Worm (Caenorhabditis elegans) whole organism, L4/young adult: Measurements from ENCODE around the gene ZK666.12.
A peak's percentile ranks its signal among the peaks of the same experiment; 100 is the strongest.

Source experiments
- W03F9.2 ChIP-seq: fragments of 150-350 bp; optimal IDR thresholded peaks from 2 replicates; lab custom pipeline; 2014; ENCODE audit warnings: missing biosample characterization, missing genetic modification characterization
- dao-5 ChIP-seq: sonication (generic microtip); optimal IDR thresholded peaks from 2 replicates; lab custom pipeline; 2016; ENCODE audit warnings: missing genotype, missing genetic modification characterization, moderate library complexity, missing compliant biosample characterization
- him-1 ChIP-seq: sonication (generic microtip); optimal IDR thresholded peaks from 2 replicates; lab custom pipeline; 2016; ENCODE audit warnings: missing genotype, missing genetic modification reagents, missing genetic modification characterization, missing compliant biosample characterization

Gene ZK666.12

ce11 chrII:10495912-10496311 lies at the start of gene ZK666.12:
TSS of gene ZK666.12 (plus strand) at chrII:10496212.
- TF ChIP-seq W03F9.2 (no peak), dao-5 (tag; lab: Kevin White, UChicago) (no peak), him-1 (tag; lab: Kevin White, UChicago) (no peak)

ce11 chrII:10446300-10446699 lies 49.7 kb upstream of the ZK666.12 start:
- TF ChIP-seq W03F9.2 (peak; percentile 13), dao-5 (tag; lab: Kevin White, UChicago) (no peak)

ce11 chrII:10446814-10447213 lies 49.2 kb upstream of the ZK666.12 start:
- TF ChIP-seq him-1 (tag; lab: Kevin White, UChicago) (no peak), W03F9.2 (no peak), dao-5 (tag; lab: Kevin White, UChicago) (no peak)

ce11 chrII:10447348-10448316 lies 48.4 kb upstream of the ZK666.12 start, which contains the start of gene ZK673.2:
TSS of gene ZK673.2 (plus strand) at chrII:10448266.
- TF ChIP-seq W03F9.2 (no peak), dao-5 (tag; lab: Kevin White, UChicago) (no peak), him-1 (tag; lab: Kevin White, UChicago) (no peak)

ce11 chrII:10449707-10450106 lies 46.3 kb upstream of the ZK666.12 start, which contains the start of gene lin-56:
TSS of gene lin-56 (plus strand) at chrII:10450007.
- TF ChIP-seq W03F9.2, result no peak
- TF ChIP-seq him-1 (tag; lab: Kevin White, UChicago), result no peak
- no peak for TF ChIP-seq dao-5 (tag; lab: Kevin White, UChicago)

ce11 chrII:10450335-10450734 lies 45.7 kb upstream of the ZK666.12 start:
- TF ChIP-seq him-1 (tag; lab: Kevin White, UChicago) (no peak), W03F9.2 (no peak), dao-5 (tag; lab: Kevin White, UChicago) (no peak)

- no peak for TF ChIP-seq him-1 (tag; lab: Kevin White, UChicago)
- no peak for TF ChIP-seq W03F9.2
- no peak for TF ChIP-seq dao-5 (tag; lab: Kevin White, UChicago)
These were observed 43.4 kb upstream of the ZK666.12 start, which contains the start of gene ZK673.4 for ce11 chrII:10452620-10453019. TSS of gene ZK673.4 (plus strand) at chrII:10452920.

- TF ChIP-seq him-1 (tag; lab: Kevin White, UChicago) (no peak), W03F9.2 (no peak), dao-5 (tag; lab: Kevin White, UChicago) (no peak)
These were observed 39.0 kb upstream of the ZK666.12 start, which contains the start of gene ZK673.11 for ce11 chrII:10456979-10457378. TSS of gene ZK673.11 (plus strand) at chrII:10457279.

- TF ChIP-seq dao-5 (tag; lab: Kevin White, UChicago) (no peak), him-1 (tag; lab: Kevin White, UChicago) (no peak), W03F9.2 (no peak)
These were observed 34.8 kb upstream of the ZK666.12 start, which contains the start of gene ZK673.5 for ce11 chrII:10461207-10461606. TSS of gene ZK673.5 (plus strand) at chrII:10461507.

ce11 chrII:10464230-10464920 lies 31.6 kb upstream of the ZK666.12 start, which contains the start of the genes ZK673.6 and sdz-37:
TSS of gene ZK673.6 (minus strand) at chrII:10464330.
TSS of gene sdz-37 (plus strand) at chrII:10464870.
- TF ChIP-seq him-1 (tag; lab: Kevin White, UChicago), result no peak
- TF ChIP-seq W03F9.2, result no peak
- no peak for TF ChIP-seq dao-5 (tag; lab: Kevin White, UChicago)

- no peak for TF ChIP-seq dao-5 (tag; lab: Kevin White, UChicago)
- TF ChIP-seq him-1 (tag; lab: Kevin White, UChicago), result no peak
- TF ChIP-seq W03F9.2, result no peak
These were observed 29.5 kb upstream of the ZK666.12 start, which contains the start of gene tnc-2 for ce11 chrII:10466552-10466951. TSS of gene tnc-2 (plus strand) at chrII:10466852.

ce11 chrII:10470159-10470558 lies 25.9 kb upstream of the ZK666.12 start, which contains the start of gene clec-143:
TSS of gene clec-143 (minus strand) at chrII:10470297.
- TF ChIP-seq dao-5 (tag; lab: Kevin White, UChicago) (no peak), W03F9.2 (no peak), him-1 (tag; lab: Kevin White, UChicago) (no peak)

ce11 chrII:10471247-10471646 lies 24.8 kb upstream of the ZK666.12 start, which contains the start of gene ZK666.1:
TSS of gene ZK666.1 (minus strand) at chrII:10471347.
- TF ChIP-seq him-1 (tag; lab: Kevin White, UChicago) (no peak), dao-5 (tag; lab: Kevin White, UChicago) (no peak), W03F9.2 (no peak)
